Worm (Caenorhabditis elegans) whole organism, L1 larva: ENCODE measurements around the gene F54B8.1.

Source experiments
- aly-2 ChIP-seq: fragments of 150-350 bp; optimal IDR thresholded peaks from 2 replicates; lab custom pipeline; 2014; ENCODE audit warnings: missing biosample characterization, missing genetic modification characterization
- ama-1 ChIP-seq: fragments of 150-350 bp; optimal IDR thresholded peaks from 2 replicates; lab custom pipeline; 2014
- fkh-10 ChIP-seq: sonication (generic microtip); optimal IDR thresholded peaks from 2 replicates; lab custom pipeline; 2017; ENCODE audit warnings: missing biosample characterization, missing genetic modification reagents, missing genetic modification characterization
- fos-1 ChIP-seq: fragments of 150-350 bp; optimal IDR thresholded peaks from 2 replicates; lab custom pipeline; 2014; ENCODE audit warnings: missing biosample characterization, missing genetic modification characterization
- lin-13 ChIP-seq: fragments of 150-350 bp; optimal IDR thresholded peaks from 2 replicates; lab custom pipeline; 2014; ENCODE audit warnings: missing biosample characterization, missing genetic modification reagents, missing genetic modification characterization
- lin-15B ChIP-seq: fragments of 150-350 bp; sonication (generic microtip); optimal IDR thresholded peaks from 3 replicates; lab custom pipeline; 2014; ENCODE audit warnings: missing biosample characterization, missing genetic modification characterization
- lsy-2 ChIP-seq, 2 experiments: fragments of 150-350 bp; optimal IDR thresholded peaks; 2 replicates each; lab custom pipeline; 2014; ENCODE audit warnings: missing biosample characterization in 2 of 2, missing genetic modification characterization in 2 of 2
- mdl-1 ChIP-seq, 2 experiments: fragments of 150-350 bp; optimal IDR thresholded peaks; 2 replicates each; lab custom pipeline; 2014 to 2017; ENCODE audit warnings: missing biosample characterization in 2 of 2, missing genetic modification characterization in 2 of 2, inconsistent platforms in 1 of 2
- nhr-77 ChIP-seq: fragments of 150-350 bp; optimal IDR thresholded peaks from 2 replicates; lab custom pipeline; 2014; ENCODE audit warnings: missing biosample characterization, missing genetic modification characterization
- snpc-4 ChIP-seq: fragments of 150-350 bp; optimal IDR thresholded peaks from 2 replicates; lab custom pipeline; 2014; ENCODE audit warnings: missing biosample characterization, missing genetic modification characterization
- zag-1 ChIP-seq: fragments of 150-350 bp; optimal IDR thresholded peaks from 2 replicates; lab custom pipeline; 2014; ENCODE audit warnings: missing biosample characterization, missing genetic modification characterization
- ztf-11 ChIP-seq, 2 experiments: sonication (generic microtip); optimal IDR thresholded peaks; 2 replicates each; lab custom pipeline; 2016 to 2017; ENCODE audit warnings: missing genetic modification characterization in 2 of 2, missing biosample characterization in 1 of 2, missing compliant biosample characterization in 1 of 2

DNA sequence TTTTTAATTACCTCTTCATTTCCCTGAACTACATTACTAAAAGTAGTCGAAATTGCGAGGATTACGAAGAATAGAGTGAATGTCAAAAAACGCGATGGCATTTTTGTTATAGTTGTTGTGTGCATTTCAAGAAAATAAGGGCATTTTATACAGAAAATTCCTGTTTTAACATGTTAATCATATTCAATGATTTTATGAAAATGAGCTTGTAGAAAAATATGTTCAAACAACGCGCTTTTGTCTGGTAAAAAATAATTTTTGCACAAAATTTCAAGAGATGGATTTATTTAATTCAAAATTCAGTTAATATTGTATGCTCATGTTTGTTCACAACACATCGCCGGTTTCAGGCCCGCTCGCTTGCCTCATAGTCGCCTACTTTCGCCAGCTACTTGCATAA lies 12.4 kb upstream of the F54B8.1 start, which contains the start of gene T26E4.10:
- no peak for TF ChIP-seq ztf-11 (tag; optimal IDR thresholded peaks at IDR 0.05; lab: Kevin White, UChicago)
- no peak for TF ChIP-seq snpc-4
- no peak for TF ChIP-seq fos-1 (tag; lab: Kevin White, UChicago)
- TF ChIP-seq mdl-1 (tag; optimal IDR thresholded peaks at IDR 0.05; lab: Kevin White, UChicago), result no peak
- no peak for TF ChIP-seq zag-1 (tag; lab: Kevin White, UChicago)
- no peak for TF ChIP-seq ama-1 (lab: Kevin White, UChicago)
- TF ChIP-seq lin-15B, result no peak
- TF ChIP-seq fkh-10, result no peak
- TF ChIP-seq lin-13 (GFP tag; lab: Kevin White, UChicago), result no peak
- TF ChIP-seq lsy-2 (tag; optimal IDR thresholded peaks at IDR 0.05; lab: Kevin White, UChicago), result no peak
- no peak for TF ChIP-seq aly-2 (tag; lab: Kevin White, UChicago)
- no peak for TF ChIP-seq nhr-77
